Worm (Caenorhabditis elegans): Measurements from ENCODE around the gene arrd-11.

DNA sequence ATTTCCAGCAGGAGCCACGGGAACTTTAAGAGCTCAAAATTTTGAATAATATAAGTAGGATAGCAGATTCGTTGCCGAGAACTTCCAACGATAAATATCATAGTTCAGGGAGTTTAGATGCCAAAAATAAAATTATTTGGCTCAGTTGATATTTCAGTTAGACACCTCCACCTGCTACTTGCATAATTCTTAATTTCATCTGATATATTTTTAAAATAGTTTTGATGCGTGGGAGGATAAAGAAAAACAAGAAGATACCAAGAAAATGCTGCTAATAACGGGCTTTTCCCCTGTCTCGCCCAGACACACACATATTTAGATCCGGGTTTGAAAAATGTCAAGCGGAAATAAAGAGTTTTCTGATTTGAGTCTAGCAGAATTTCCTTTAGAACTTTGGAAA, 42.0 kb upstream of the arrd-11 start, which contains the start of gene sre-46:
- TF ChIP-seq him-1 (tag; optimal IDR thresholded peaks at IDR 0.05) (no peak), W03F9.2 (tag; optimal IDR thresholded peaks at IDR 0.05) (no peak), dao-5 (tag; optimal IDR thresholded peaks at IDR 0.05) (no peak)
